Worm (Caenorhabditis elegans) whole organism, early embryonic: ENCODE results near the gene hlh-28.

Experiments used
- F13C5.2 ChIP-seq: sonication (generic microtip); optimal IDR thresholded peaks from 2 replicates; lab custom pipeline; 2017; ENCODE audit warnings: mild to moderate bottlenecking, missing genetic modification characterization, inconsistent platforms, missing compliant biosample characterization
- ama-1 ChIP-seq: fragments of 150-350 bp; optimal IDR thresholded peaks from 2 replicates; lab custom pipeline; 2014
- ceh-36 ChIP-seq: sonication (generic microtip); optimal IDR thresholded peaks from 2 replicates; lab custom pipeline; 2016; ENCODE audit warnings: missing genetic modification characterization, inconsistent platforms, missing compliant biosample characterization
- ets-7 ChIP-seq: sonication (generic microtip); optimal IDR thresholded peaks from 2 replicates; lab custom pipeline; 2016; ENCODE audit warnings: missing genotype, missing genetic modification characterization, missing compliant biosample characterization
- flt-1 ChIP-seq: fragments of 200-800 bp; sonication (Bioruptor generic); IDR thresholded peaks from 2 replicates; pipeline ENCODE4 v1.3.6; 2022; ENCODE audit warnings: missing genetic modification characterization, missing compliant biosample characterization
- pes-1 ChIP-seq: fragments of 200-800 bp; sonication (Bioruptor generic); IDR thresholded peaks from 2 replicates; pipeline ENCODE4 v1.3.6; 2022; ENCODE audit warnings: missing genetic modification reagents, missing genetic modification characterization, missing compliant biosample characterization
- tra-4 ChIP-seq: sonication (generic microtip); optimal IDR thresholded peaks from 2 replicates; lab custom pipeline; 2017; ENCODE audit warnings: missing genetic modification characterization, missing compliant biosample characterization

- no peak for TF ChIP-seq ama-1
- TF ChIP-seq ets-7: no peak
- TF ChIP-seq flt-1 (GFP tag; lab: Robert Waterston, UW): no peak
- no peak for TF ChIP-seq F13C5.2 (tag; lab: Kevin White, UChicago)
- TF ChIP-seq tra-4 (tag; lab: Kevin White, UChicago): no peak
- no peak for TF ChIP-seq pes-1 (GFP tag; lab: Robert Waterston, UW)
- TF ChIP-seq ceh-36: no peak
These were observed 45.2 kb upstream of the hlh-28 start for ce11 chrX:17505547-17506181.
